Fruit fly (Drosophila melanogaster): ENCODE data around the gene AnxB11.
A peak's percentile ranks its signal among the peaks of the same experiment; 100 is the strongest.

Gene AnxB11

DNA sequence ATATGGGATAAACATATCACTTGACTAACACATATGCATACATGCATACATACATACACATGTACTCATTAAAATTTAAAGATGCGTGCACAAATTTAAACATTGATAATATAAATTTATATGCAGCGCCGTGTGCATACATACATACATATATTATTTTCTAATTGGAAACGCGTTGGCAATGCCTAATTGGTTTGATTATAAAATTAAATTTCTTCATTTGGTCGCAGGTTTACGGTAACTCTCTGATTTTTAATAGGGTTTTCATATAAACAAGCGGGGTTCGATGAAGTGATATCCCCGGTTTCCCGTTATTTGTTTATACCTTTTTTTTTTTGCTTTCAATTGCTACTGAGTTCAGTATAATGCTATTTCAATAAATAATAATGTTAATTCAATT is 48.0 kb downstream of the AnxB11 start:
- peak; percentile 53 for TF ChIP-seq Elba2 (GFP tag; optimal IDR thresholded peaks at IDR 0.05)
- TF ChIP-seq vvl (GFP tag; IDR thresholded peaks at IDR 0.05), result peak; percentile 39; the same call in 1 of the 2 replicates
- TF ChIP-seq insv (GFP tag; optimal IDR thresholded peaks at IDR 0.05), result peak in 1 of 2 experiments; percentile 40
- TF ChIP-seq CG7786 (GFP tag; optimal IDR thresholded peaks at IDR 0.05), result no peak

DNA sequence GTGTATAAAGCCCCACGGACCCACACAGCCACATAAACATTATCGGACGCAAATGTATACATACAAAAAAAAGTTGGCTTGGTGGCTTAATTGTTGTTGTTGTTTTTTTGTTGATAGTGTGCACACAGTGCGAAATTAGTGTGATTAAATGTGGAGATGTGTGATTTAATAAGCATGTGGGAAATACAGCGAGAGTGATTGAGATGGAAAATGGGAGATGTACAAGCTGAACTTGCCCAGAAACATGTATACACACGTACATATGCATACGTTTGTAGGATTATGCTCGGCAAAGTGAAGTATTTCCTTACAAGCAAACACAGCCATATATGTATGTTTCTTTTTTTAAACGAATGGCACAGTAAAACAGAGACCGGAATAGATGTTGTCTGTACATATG is 48.5 kb downstream of the AnxB11 start:
- TF ChIP-seq CG32767 (GFP tag; IDR thresholded peaks at IDR 0.05), result 0 out of 2 replicates have a peak, but pooled peaks have one; percentile 27
- peak; percentile 52 for TF ChIP-seq nom (GFP tag; optimal IDR thresholded peaks at IDR 0.05)
- no peak for TF ChIP-seq E2f1 (GFP tag; IDR thresholded peaks at IDR 0.05)
- peak; percentile 41 for TF ChIP-seq CG30020 (tag; optimal IDR thresholded peaks at IDR 0.05)
- no peak for TF ChIP-seq CG13123 (GFP tag; optimal IDR thresholded peaks at IDR 0.05)
- no peak for TF ChIP-seq eve (GFP tag; optimal IDR thresholded peaks at IDR 0.05)
- TF ChIP-seq chinmo (GFP tag; IDR thresholded peaks at IDR 0.05; ENCODE audit: partially characterized antibody), result 0 out of 4 replicates have a peak, but pooled peaks have one; percentile 33
- no peak for TF ChIP-seq CG4328 (GFP tag; optimal IDR thresholded peaks at IDR 0.05)
- peak; percentile 67 for TF ChIP-seq Drgx (GFP tag; IDR thresholded peaks at IDR 0.05)
- TF ChIP-seq row (GFP tag; IDR thresholded peaks at IDR 0.05), result 0 out of 3 replicates have a peak, but pooled peaks have one; percentile 12
- TF ChIP-seq Med (GFP tag), result peak; percentile 67
- peak; percentile 78; the same call in 1 of the 3 replicates for TF ChIP-seq CG2199 (GFP tag; IDR thresholded peaks at IDR 0.05)

DNA sequence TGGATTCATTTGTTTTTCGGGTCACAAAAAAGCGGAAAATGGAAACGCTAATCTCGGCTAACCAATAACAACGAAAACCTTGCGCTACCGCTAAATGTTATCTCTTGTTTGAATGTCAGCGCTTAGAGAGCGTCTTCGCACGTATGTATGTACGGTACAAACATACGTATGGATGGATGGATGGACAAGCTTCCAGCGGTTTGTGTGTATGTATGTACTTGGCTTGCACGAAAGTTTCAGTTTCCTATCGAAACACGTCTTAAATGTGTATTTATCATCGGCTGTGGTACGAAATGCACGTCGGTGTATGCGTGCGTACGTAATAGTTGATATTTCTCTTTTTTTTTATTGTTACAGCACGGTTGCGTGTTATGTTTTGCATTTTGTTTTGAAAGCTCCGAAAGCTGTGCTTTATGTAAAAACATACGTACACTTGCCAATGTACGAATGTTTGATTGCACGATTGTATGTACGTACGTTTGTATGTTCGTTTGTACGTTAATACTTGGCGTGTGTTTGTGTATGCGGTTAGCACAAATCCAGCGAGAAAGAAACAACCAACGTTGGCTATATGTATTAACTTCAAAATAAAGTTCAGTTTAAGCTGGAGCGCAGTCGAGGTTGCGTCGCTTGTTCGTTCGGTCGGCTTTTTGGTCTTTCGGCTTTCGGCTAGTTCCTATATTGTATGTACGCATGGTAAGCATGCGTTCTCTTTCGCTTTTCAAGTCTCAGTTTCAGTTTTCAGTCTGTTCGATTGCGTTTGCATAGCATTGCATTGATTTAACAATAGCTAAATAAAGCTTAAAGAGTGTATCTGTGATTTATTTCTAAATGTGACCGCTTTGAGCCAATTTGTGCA is 49.3 kb downstream of the AnxB11 start, which contains the start of gene Fur2:
Fur2 (plus strand) TSS at position 595 of the 859 bp plus-strand sequence.
- TF ChIP-seq Meics (GFP tag; optimal IDR thresholded peaks at IDR 0.05) (no peak), trem (tag; optimal IDR thresholded peaks at IDR 0.05) (no peak), Dll (GFP tag; IDR thresholded peaks at IDR 0.05; ENCODE audit: partially characterized antibody) (no peak), CG42726 (GFP tag; IDR thresholded peaks at IDR 0.05; ENCODE audit: partially characterized antibody) (no peak), Trl (optimal IDR thresholded peaks at IDR 0.05) (no peak), Trl (GFP tag; optimal IDR thresholded peaks at IDR 0.05) (no peak), CG10979 (tag; optimal IDR thresholded peaks at IDR 0.05) (no peak), cg (GFP tag; optimal IDR thresholded peaks at IDR 0.05) (peak; percentile 63), ken (GFP tag; IDR thresholded peaks at IDR 0.05) (no peak), CG4404 (GFP tag; IDR thresholded peaks at IDR 0.05) (no peak), hth (optimal IDR thresholded peaks at IDR 0.05) (no peak), hbn (GFP tag; IDR thresholded peaks at IDR 0.05; ENCODE audit: partially characterized antibody) (no peak), CG11085 (GFP tag; IDR thresholded peaks at IDR 0.05) (no peak), CG9797 (GFP tag; optimal IDR thresholded peaks at IDR 0.05) (no peak), CG2199 (GFP tag; IDR thresholded peaks at IDR 0.05) (0 out of 3 replicates have a peak, but pooled peaks have one; percentile 59), CG17829 (tag; optimal IDR thresholded peaks at IDR 0.05) (no peak), NC2β (GFP tag; optimal IDR thresholded peaks at IDR 0.05) (no peak), CG18599 (GFP tag; optimal IDR thresholded peaks at IDR 0.05) (no peak), luna (GFP tag; optimal IDR thresholded peaks at IDR 0.05) (no peak), crol (GFP tag; IDR thresholded peaks at IDR 0.05) (no peak), E2f2 (GFP tag; IDR thresholded peaks at IDR 0.05) (no peak), abd-A (tag; optimal IDR thresholded peaks at IDR 0.05) (peak; percentile 53), Drgx (GFP tag; IDR thresholded peaks at IDR 0.05) (peak; percentile 41; the same call in 1 of the 2 replicates), ara (GFP tag; IDR thresholded peaks at IDR 0.05) (no peak), vfl (GFP tag; optimal IDR thresholded peaks at IDR 0.05) (no peak), sens (GFP tag) (no peak), Abd-B (GFP tag; optimal IDR thresholded peaks at IDR 0.05) (no peak), gfzf (GFP tag; optimal IDR thresholded peaks at IDR 0.05) (no peak), nerfin-2 (GFP tag; IDR thresholded peaks at IDR 0.05; ENCODE audit: partially characterized antibody) (no peak), CG6765 (GFP tag; optimal IDR thresholded peaks at IDR 0.05) (no peak), CG5180 (GFP tag; optimal IDR thresholded peaks at IDR 0.05) (peak; percentile 75), ttk (GFP tag; IDR thresholded peaks at IDR 0.05) (no peak), Ptx1 (GFP tag; IDR thresholded peaks at IDR 0.05) (no peak)

Measured in whole organism, embryonic.